Fruit fly (Drosophila melanogaster) whole organism, embryonic: ENCODE measurements around the gene CG15408.

Experiments
- Aef1 ChIP-seq: fragments of 200-800 bp; sonication (Bioruptor generic); IDR thresholded peaks from 3 replicates; pipeline ENCODE4 v1.3.6; 2022; ENCODE audit warnings: missing biosample characterization, missing genetic modification characterization
- Atf-2 ChIP-seq: fragments of 200-800 bp; sonication (Bioruptor generic); optimal IDR thresholded peaks from 2 replicates; lab custom pipeline; 2016; ENCODE audit warnings: missing biosample characterization, missing genetic modification characterization
- CG10543 ChIP-seq: fragments of 200-800 bp; sonication (Bioruptor generic); optimal IDR thresholded peaks from 3 replicates; lab custom pipeline; 2017; ENCODE audit warnings: missing biosample characterization, mild to moderate bottlenecking, missing genetic modification characterization, moderate library complexity
- CG12071 ChIP-seq: fragments of 200-800 bp; sonication (Bioruptor generic); optimal IDR thresholded peaks from 3 replicates; lab custom pipeline; 2018; ENCODE audit warnings: missing biosample characterization, mild to moderate bottlenecking, missing genetic modification characterization
- CG12769 ChIP-seq: fragments of 200-800 bp; sonication (Bioruptor generic); optimal IDR thresholded peaks from 2 replicates; lab custom pipeline; 2019; ENCODE audit warnings: missing biosample characterization, mild to moderate bottlenecking, missing genetic modification characterization, moderate library complexity
- CG14710 ChIP-seq: fragments of 200-800 bp; sonication (Bioruptor generic); optimal IDR thresholded peaks from 3 replicates; lab custom pipeline; 2019; ENCODE audit warnings: missing biosample characterization, mild to moderate bottlenecking, missing genetic modification characterization, moderate library complexity
- CG17186 ChIP-seq: fragments of 200-800 bp; sonication (Bioruptor generic); optimal IDR thresholded peaks from 3 replicates; lab custom pipeline; 2017; ENCODE audit warnings: missing biosample characterization, missing genetic modification reagents, missing genetic modification characterization
- CG1832 ChIP-seq: fragments of 200-800 bp; sonication (Bioruptor generic); optimal IDR thresholded peaks from 2 replicates; lab custom pipeline; 2017; ENCODE audit warnings: missing biosample characterization, mild to moderate bottlenecking, missing genetic modification characterization, inconsistent platforms
- CG18619 ChIP-seq: fragments of 200-800 bp; sonication (Bioruptor generic); optimal IDR thresholded peaks from 3 replicates; lab custom pipeline; 2017; ENCODE audit warnings: missing biosample characterization, mild to moderate bottlenecking, missing genetic modification characterization
- CG2199 ChIP-seq: fragments of 200-800 bp; sonication (Bioruptor generic); IDR thresholded peaks from 3 replicates; pipeline ENCODE4 v1.3.6; 2022; ENCODE audit warnings: missing biosample characterization, missing genetic modification characterization
- CG32767 ChIP-seq: fragments of 200-800 bp; sonication (Bioruptor generic); IDR thresholded peaks from 2 replicates; pipeline ENCODE4 v1.3.6; 2022; ENCODE audit warnings: missing biosample characterization, missing genetic modification characterization
- CG4328 ChIP-seq: fragments of 200-800 bp; sonication (Bioruptor generic); optimal IDR thresholded peaks from 3 replicates; lab custom pipeline; 2017; ENCODE audit warnings: missing biosample characterization, missing genetic modification reagents, missing genetic modification characterization
- CG43689 ChIP-seq: fragments of 200-800 bp; sonication (Bioruptor generic); IDR thresholded peaks from 2 replicates; pipeline ENCODE4 v1.3.6; 2022; ENCODE audit warnings: missing biosample characterization, missing genetic modification characterization
- CG5180 ChIP-seq: fragments of 200-800 bp; sonication (Bioruptor generic); optimal IDR thresholded peaks from 3 replicates; lab custom pipeline; 2017; ENCODE audit warnings: missing biosample characterization, missing genetic modification characterization, mild to moderate bottlenecking, moderate library complexity, missing genetic modification reagents
- CG6272 ChIP-seq: fragments of 200-800 bp; sonication (Bioruptor generic); IDR thresholded peaks from 2 replicates; pipeline ENCODE4 v1.3.6; 2022; ENCODE audit warnings: missing biosample characterization, missing genetic modification characterization
- CG6791 ChIP-seq: fragments of 200-800 bp; sonication (Bioruptor generic); IDR thresholded peaks from 3 replicates; pipeline ENCODE4 v1.3.6; 2022; ENCODE audit warnings: missing biosample characterization, missing genetic modification characterization; ENCODE audit not compliant: partially characterized antibody
- CG7745 ChIP-seq: fragments of 200-800 bp; sonication (Bioruptor generic); optimal IDR thresholded peaks from 2 replicates; lab custom pipeline; 2018; ENCODE audit warnings: missing biosample characterization, mild to moderate bottlenecking, missing genetic modification characterization, moderate library complexity
- CG8478 ChIP-seq: fragments of >200 bp; optimal IDR thresholded peaks from 2 replicates; lab custom pipeline; 2018
- CG9215 ChIP-seq: fragments of 200-800 bp; sonication (Bioruptor generic); IDR thresholded peaks from 2 replicates; pipeline ENCODE4 v1.3.6; 2022; ENCODE audit warnings: missing biosample characterization, missing genetic modification characterization
- CG9817 ChIP-seq: fragments of 200-800 bp; sonication (Bioruptor generic); optimal IDR thresholded peaks from 2 replicates; lab custom pipeline; 2018; ENCODE audit warnings: missing biosample characterization, mild to moderate bottlenecking, missing genetic modification characterization, moderate library complexity
- Dad ChIP-seq: fragments of 200-800 bp; sonication (Bioruptor generic); optimal IDR thresholded peaks from 3 replicates; lab custom pipeline; 2016; ENCODE audit warnings: missing biosample characterization, missing genetic modification characterization
- E2f1 ChIP-seq: fragments of 200-800 bp; sonication (Bioruptor generic); IDR thresholded peaks from 2 replicates; pipeline ENCODE4 v1.3.6; 2022; ENCODE audit warnings: missing biosample characterization, missing genetic modification characterization
- HHEX ChIP-seq: fragments of 200-800 bp; sonication (Bioruptor generic); optimal IDR thresholded peaks from 3 replicates; lab custom pipeline; 2017; ENCODE audit warnings: missing biosample characterization, mild to moderate bottlenecking, missing genetic modification characterization, missing genetic modification reagents
- HLH3B ChIP-seq: fragments of 200-800 bp; sonication (Bioruptor generic); IDR thresholded peaks from 2 replicates; pipeline ENCODE4 v1.3.6; 2022; ENCODE audit warnings: missing biosample characterization, missing genetic modification characterization
- Hr78 ChIP-seq, 2 experiments: fragments of 200-800 bp in 1 of 2; fragments of >200 bp in 1 of 2; sonication (Bioruptor generic) in 1 of 2; optimal IDR thresholded peaks; 2 replicates each; lab custom pipeline; 2017 to 2019; ENCODE audit warnings: missing biosample characterization in 2 of 2, missing genetic modification characterization in 2 of 2, mild to moderate bottlenecking in 1 of 2, moderate library complexity in 1 of 2
- Hsf ChIP-seq: fragments of 200-800 bp; sonication (Bioruptor generic); optimal IDR thresholded peaks from 3 replicates; lab custom pipeline; 2016; ENCODE audit warnings: missing biosample characterization, missing genetic modification characterization
- Opbp ChIP-seq: fragments of 200-800 bp; sonication (Bioruptor generic); IDR thresholded peaks from 3 replicates; pipeline ENCODE4 v1.3.6; 2022; ENCODE audit warnings: missing biosample characterization, missing genetic modification characterization; ENCODE audit not compliant: partially characterized antibody
- Ravus ChIP-seq: fragments of 200-800 bp; sonication (Bioruptor generic); IDR thresholded peaks from 2 replicates; pipeline ENCODE4 v1.3.6; 2022; ENCODE audit warnings: missing biosample characterization, missing genetic modification characterization
- bbx ChIP-seq: fragments of 200-800 bp; sonication (Bioruptor generic); IDR thresholded peaks from 2 replicates; pipeline ENCODE4 v1.3.6; 2022; ENCODE audit warnings: missing biosample characterization, missing genetic modification characterization; ENCODE audit not compliant: partially characterized antibody
- ci ChIP-seq: fragments of 200-800 bp; sonication (Bioruptor generic); IDR thresholded peaks from 3 replicates; pipeline ENCODE4 v1.3.6; 2022; ENCODE audit warnings: missing biosample characterization, missing genetic modification characterization
- crol ChIP-seq: fragments of 200-800 bp; sonication (Bioruptor generic); IDR thresholded peaks from 2 replicates; pipeline ENCODE4 v1.3.6; 2022; ENCODE audit warnings: missing biosample characterization, missing genetic modification characterization
- dan ChIP-seq: fragments of 200-800 bp; sonication (Bioruptor generic); IDR thresholded peaks from 2 replicates; pipeline ENCODE4 v1.3.6; 2022; ENCODE audit warnings: missing biosample characterization, missing genetic modification characterization
- dimm ChIP-seq: fragments of 200-800 bp; sonication (Bioruptor generic); IDR thresholded peaks from 2 replicates; pipeline ENCODE4 v1.3.6; 2022; ENCODE audit warnings: missing biosample characterization, missing genetic modification characterization
- fu2 ChIP-seq: fragments of 200-800 bp; sonication (Bioruptor generic); optimal IDR thresholded peaks from 2 replicates; lab custom pipeline; 2016; ENCODE audit warnings: missing biosample characterization, missing genetic modification characterization
- knrl ChIP-seq: fragments of 200-800 bp; sonication (Bioruptor generic); IDR thresholded peaks from 3 replicates; pipeline ENCODE4 v1.3.6; 2022; ENCODE audit warnings: missing biosample characterization, missing genetic modification characterization; ENCODE audit not compliant: partially characterized antibody
- lola ChIP-seq, 3 experiments: fragments of >200 bp in 2 of 3; fragments of 200-800 bp in 1 of 3; sonication (Bioruptor generic) in 1 of 3; optimal IDR thresholded peaks; 2 replicates each; lab custom pipeline; 2017 to 2019; ENCODE audit warnings: missing biosample characterization in 3 of 3, missing genetic modification characterization in 3 of 3, mild to moderate bottlenecking in 1 of 3, moderate library complexity in 1 of 3
- maf-S ChIP-seq: fragments of 200-800 bp; sonication (Bioruptor generic); optimal IDR thresholded peaks from 2 replicates; lab custom pipeline; 2016; ENCODE audit warnings: missing biosample characterization, missing genetic modification characterization
- nmo ChIP-seq: fragments of 200-800 bp; sonication (Bioruptor generic); optimal IDR thresholded peaks from 2 replicates; lab custom pipeline; 2018; ENCODE audit warnings: missing biosample characterization, mild to moderate bottlenecking, missing genetic modification characterization, moderate library complexity
- pan ChIP-seq, 4 experiments: fragments of >200 bp in 3 of 4; fragments of 200-800 bp in 1 of 4; sonication (Bioruptor generic) in 1 of 4; optimal IDR thresholded peaks in 3 of 4; IDR thresholded peaks in 1 of 4; 2 replicates each; pipeline versions ENCODE4 v1.3.6 to Lab custom; 2017 to 2022; ENCODE audit warnings: missing biosample characterization in 2 of 4, missing genetic modification characterization in 2 of 4, mixed read lengths in 1 of 4
- prd ChIP-seq, 3 experiments: fragments of >200 bp in 2 of 3; fragments of 200-800 bp in 1 of 3; sonication (Bioruptor generic) in 1 of 3; optimal IDR thresholded peaks in 2 of 3; IDR thresholded peaks in 1 of 3; 2 replicates in 2 of 3; 3 replicates in 1 of 3; pipeline versions ENCODE4 v1.3.6 to Lab custom; 2017 to 2022; ENCODE audit warnings: missing biosample characterization in 1 of 3, missing genetic modification characterization in 1 of 3
- rib ChIP-seq: fragments of 200-800 bp; sonication (Bioruptor generic); IDR thresholded peaks from 2 replicates; pipeline ENCODE4 v1.3.6; 2022; ENCODE audit warnings: missing biosample characterization, missing genetic modification characterization
- seq ChIP-seq: fragments of 200-800 bp; sonication (Bioruptor generic); IDR thresholded peaks from 2 replicates; pipeline ENCODE4 v1.3.6; 2022; ENCODE audit warnings: missing biosample characterization, missing genetic modification characterization
- sob ChIP-seq: fragments of 200-800 bp; sonication (Bioruptor generic); IDR thresholded peaks from 2 replicates; pipeline ENCODE4 v1.3.6; 2022; ENCODE audit warnings: missing biosample characterization, missing genetic modification characterization
- sr ChIP-seq: fragments of 200-800 bp; sonication (Bioruptor generic); IDR thresholded peaks from 3 replicates; pipeline ENCODE4 v1.3.6; 2022; ENCODE audit warnings: missing biosample characterization, missing genetic modification characterization
- sug ChIP-seq: fragments of 200-800 bp; optimal IDR thresholded peaks from 2 replicates; lab custom pipeline; 2019; ENCODE audit warnings: missing biosample characterization, mild to moderate bottlenecking, missing genetic modification characterization, moderate library complexity
- vvl ChIP-seq: fragments of 200-800 bp; sonication (Bioruptor generic); IDR thresholded peaks from 2 replicates; pipeline ENCODE4 v1.3.6; 2022; ENCODE audit warnings: missing biosample characterization, missing genetic modification characterization
- z ChIP-seq: fragments of 200-800 bp; sonication (Bioruptor generic); IDR thresholded peaks from 3 replicates; pipeline ENCODE4 v1.3.6; 2022; ENCODE audit warnings: missing biosample characterization, missing genetic modification characterization

Gene CG15408

dm6 chr2L:3338566-3339215 is 6.1 kb downstream of the CG15408 start (continued):
- TF ChIP-seq prd (optimal IDR thresholded peaks at IDR 0.05; lab: Kevin White, UChicago) (no peak), prd (GFP tag; IDR thresholded peaks at IDR 0.05; lab: Robert Waterston, UW) (peak; percentile 89), HHEX (GFP tag; lab: Kevin White, UChicago) (peak; percentile 68), CG6791 (no peak), CG43689 (GFP tag; lab: Robert Waterston, UW) (no peak), CG17186 (GFP tag; lab: Kevin White, UChicago) (peak; percentile 58), CG18619 (GFP tag; lab: Kevin White, UChicago) (peak; percentile 22), CG4328 (GFP tag; lab: Kevin White, UChicago) (no peak), Atf-2 (GFP tag; lab: Kevin White, UChicago) (peak; percentile 86), E2f1 (GFP tag; lab: Robert Waterston, UW) (peak; percentile 70), lola (GFP tag; optimal IDR thresholded peaks at IDR 0.05; lab: Kevin White, UChicago) (peak in 1 of 3 experiments; percentile 83), Dad (GFP tag; lab: Kevin White, UChicago) (peak; percentile 56), CG9817 (tag; lab: Kevin White, UChicago) (peak; percentile 10)

dm6 chr2L:3339420-3339819 is 6.8 kb downstream of the CG15408 start:
- TF ChIP-seq CG1832 (peak; percentile 75), HLH3B (GFP tag; lab: Robert Waterston, UW) (no peak), maf-S (GFP tag; lab: Kevin White, UChicago) (no peak), ci (GFP tag; lab: Robert Waterston, UW) (peak; percentile 57; the same call in 2 of the 3 replicates), Ravus (GFP tag; lab: Robert Waterston, UW) (no peak), rib (GFP tag; lab: Robert Waterston, UW) (0 out of 2 replicates have a peak, but pooled peaks have one; percentile 28), sug (tag; lab: Kevin White, UChicago) (peak; percentile 55), nmo (GFP tag; lab: Kevin White, UChicago) (no peak), CG6272 (GFP tag; lab: Robert Waterston, UW) (0 out of 2 replicates have a peak, but pooled peaks have one; percentile 10), Opbp (GFP tag; lab: Robert Waterston, UW) (0 out of 3 replicates have a peak, but pooled peaks have one; percentile 36), crol (peak; percentile 97), Aef1 (GFP tag; lab: Robert Waterston, UW) (peak; percentile 38; the same call in 2 of the 3 replicates), CG12769 (tag; lab: Kevin White, UChicago) (peak; percentile 3), CG10543 (peak; percentile 16), CG5180 (GFP tag; lab: Kevin White, UChicago) (no peak), CG32767 (GFP tag; lab: Robert Waterston, UW) (peak; percentile 50), dimm (GFP tag; lab: Robert Waterston, UW) (no peak), z (GFP tag; lab: Robert Waterston, UW) (peak; percentile 83), Hr78 (GFP tag; optimal IDR thresholded peaks at IDR 0.05; lab: Kevin White, UChicago) (peak in 1 of 2 experiments; percentile 96), CG7745 (peak; percentile 6), CG9215 (GFP tag; lab: Robert Waterston, UW) (no peak), Hsf (GFP tag; lab: Kevin White, UChicago) (no peak), pan (optimal IDR thresholded peaks at IDR 0.05; lab: Kevin White, UChicago) (no peak), pan (GFP tag; optimal IDR thresholded peaks at IDR 0.05 in 1 of 2, IDR thresholded peaks at IDR 0.05 in 1 of 2) (peak in 1 of 2 experiments; percentile 49), seq (GFP tag; lab: Robert Waterston, UW) (no peak), CG12071 (GFP tag; lab: Kevin White, UChicago) (no peak), vvl (GFP tag; lab: Robert Waterston, UW) (peak; percentile 91), CG2199 (GFP tag; lab: Robert Waterston, UW) (0 out of 3 replicates have a peak, but pooled peaks have one; percentile 19), CG8478 (no peak), dan (GFP tag; lab: Robert Waterston, UW) (no peak), fu2 (GFP tag; lab: Kevin White, UChicago) (no peak), knrl (GFP tag; lab: Robert Waterston, UW) (0 out of 3 replicates have a peak, but pooled peaks have one; percentile 7), bbx (GFP tag; lab: Robert Waterston, UW) (peak; percentile 28; the same call in 1 of the 2 replicates), sob (GFP tag; lab: Robert Waterston, UW) (0 out of 2 replicates have a peak, but pooled peaks have one; percentile 40), CG14710 (tag; lab: Kevin White, UChicago) (no peak), sr (GFP tag; lab: Robert Waterston, UW) (peak; percentile 87)
